Worm (Caenorhabditis elegans) whole organism, L4 larva: Measurements from ENCODE around the gene F54H12.8.

Experiments
- D1046.2 ChIP-seq: fragments of 200-800 bp; sonication (Bioruptor generic); IDR thresholded peaks from 2 replicates; pipeline ENCODE4 v1.3.6; 2022; ENCODE audit warnings: missing genetic modification characterization, missing compliant biosample characterization
- ama-1 ChIP-seq: fragments of 150-350 bp; optimal IDR thresholded peaks from 2 replicates; lab custom pipeline; 2014; ENCODE audit warnings: inconsistent platforms, mixed read lengths
- attf-4 ChIP-seq: sonication (generic microtip); optimal IDR thresholded peaks from 3 replicates; lab custom pipeline; 2017; ENCODE audit warnings: missing biosample characterization, missing genetic modification characterization
- ceh-82 ChIP-seq: sonication (generic microtip); optimal IDR thresholded peaks from 2 replicates; lab custom pipeline; 2017; ENCODE audit warnings: missing biosample characterization, missing genetic modification characterization
- egl-27 ChIP-seq: sonication (generic microtip); optimal IDR thresholded peaks from 3 replicates; lab custom pipeline; 2017; ENCODE audit warnings: missing biosample characterization, missing genetic modification reagents, missing genetic modification characterization
- fos-1 ChIP-seq: fragments of 150-350 bp; optimal IDR thresholded peaks from 2 replicates; lab custom pipeline; 2014; ENCODE audit warnings: missing biosample characterization, missing genetic modification characterization
- lin-29 ChIP-seq: fragments of 200-800 bp; sonication (Bioruptor generic); IDR thresholded peaks from 2 replicates; pipeline ENCODE4 v1.3.6; 2022; ENCODE audit warnings: missing genetic modification reagents, missing genetic modification characterization, missing compliant biosample characterization
- lsy-2 ChIP-seq, 2 experiments: fragments of 150-350 bp in 1 of 2; sonication (generic microtip) in 1 of 2; optimal IDR thresholded peaks; 2 replicates each; lab custom pipeline; 2014 to 2017; ENCODE audit warnings: missing biosample characterization in 2 of 2, missing genetic modification characterization in 2 of 2
- nhr-10 ChIP-seq: fragments of 150-350 bp; optimal IDR thresholded peaks from 2 replicates; lab custom pipeline; 2014; ENCODE audit warnings: missing biosample characterization, missing genetic modification characterization
- nhr-28 ChIP-seq: fragments of 150-350 bp; optimal IDR thresholded peaks from 2 replicates; lab custom pipeline; 2014; ENCODE audit warnings: missing biosample characterization, missing genetic modification characterization
- nhr-42 ChIP-seq: fragments of 200-800 bp; sonication (Bioruptor generic); IDR thresholded peaks from 2 replicates; pipeline ENCODE4 v1.3.6; 2022; ENCODE audit warnings: missing genetic modification characterization, missing compliant biosample characterization
- tra-1 ChIP-seq: fragments of 200-800 bp; sonication (Bioruptor generic); IDR thresholded peaks from 2 replicates; pipeline ENCODE4 v1.3.6; 2022; ENCODE audit warnings: missing genetic modification reagents, missing genetic modification characterization, missing compliant biosample characterization
- zip-11 ChIP-seq: fragments of 200-800 bp; sonication (Bioruptor generic); IDR thresholded peaks from 2 replicates; pipeline ENCODE4 v1.3.6; 2022; ENCODE audit warnings: missing genetic modification characterization, missing compliant biosample characterization
- ztf-11 ChIP-seq: fragments of 150-350 bp; optimal IDR thresholded peaks from 2 replicates; lab custom pipeline; 2014; ENCODE audit warnings: missing biosample characterization, missing genetic modification characterization

DNA sequence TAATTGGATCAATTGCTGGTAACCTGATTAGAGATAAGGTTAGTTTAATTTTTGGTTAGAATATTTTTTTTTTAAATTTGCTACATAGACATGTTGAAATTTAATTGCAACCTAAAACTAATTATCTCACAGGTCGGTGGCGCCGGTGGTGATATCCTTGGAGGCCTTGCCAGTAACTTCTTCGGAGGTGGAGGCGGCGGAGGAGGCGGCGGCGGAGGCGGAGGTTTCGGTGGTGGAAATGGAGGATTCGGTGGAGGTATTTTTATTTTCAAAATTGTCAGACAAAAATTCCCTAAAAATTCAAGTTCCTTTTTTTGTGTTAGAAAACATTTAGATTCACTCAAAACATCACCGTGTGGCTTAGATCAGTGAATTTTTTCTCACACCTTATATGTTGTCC, 12.2 kb upstream of the F54H12.8 start:
- no peak for TF ChIP-seq lsy-2 (tag; optimal IDR thresholded peaks at IDR 0.05; lab: Kevin White, UChicago)
- no peak for TF ChIP-seq lin-29
- no peak for TF ChIP-seq ama-1
- TF ChIP-seq zip-11 (GFP tag; lab: Robert Waterston, UW), result no peak
- no peak for TF ChIP-seq nhr-42
- no peak for TF ChIP-seq tra-1 (GFP tag; lab: Robert Waterston, UW)
- TF ChIP-seq fos-1, result no peak
- TF ChIP-seq attf-4 (tag; lab: Kevin White, UChicago), result no peak
- no peak for TF ChIP-seq ceh-82
- TF ChIP-seq nhr-10 (tag; lab: Kevin White, UChicago), result no peak
- no peak for TF ChIP-seq nhr-28 (tag; lab: Kevin White, UChicago)
- TF ChIP-seq D1046.2, result no peak
- TF ChIP-seq egl-27 (tag; lab: Kevin White, UChicago), result no peak
- no peak for TF ChIP-seq ztf-11 (tag; lab: Kevin White, UChicago)
